Fruit fly (Drosophila melanogaster) whole organism, embryonic: ENCODE measurements around the gene Cyp4d14.

Source experiments
- ATbp ChIP-seq: fragments of 200-800 bp; sonication (Bioruptor generic); optimal IDR thresholded peaks from 2 replicates; lab custom pipeline; 2017; ENCODE audit warnings: missing biosample characterization, mild to moderate bottlenecking, missing genetic modification characterization, missing genetic modification reagents
- Abd-B ChIP-seq: fragments of 200-800 bp; sonication (Bioruptor generic); optimal IDR thresholded peaks from 2 replicates; lab custom pipeline; 2018; ENCODE audit warnings: missing biosample characterization, mild to moderate bottlenecking, missing genetic modification characterization, moderate library complexity
- Adf1 ChIP-seq: fragments of 200-800 bp; sonication (Bioruptor generic); IDR thresholded peaks from 2 replicates; pipeline ENCODE4 v1.3.6; 2022; ENCODE audit warnings: missing biosample characterization, missing genetic modification characterization
- CG11247 ChIP-seq: fragments of 200-800 bp; sonication (Bioruptor generic); IDR thresholded peaks from 2 replicates; pipeline ENCODE4 v1.3.6; 2022; ENCODE audit warnings: missing biosample characterization, missing genetic modification characterization
- CG13424 ChIP-seq: fragments of 200-800 bp; sonication (Bioruptor generic); optimal IDR thresholded peaks from 2 replicates; lab custom pipeline; 2019; ENCODE audit warnings: missing biosample characterization, mild to moderate bottlenecking, missing genetic modification characterization, moderate library complexity
- CG14667 ChIP-seq: fragments of 200-800 bp; sonication (Bioruptor generic); IDR thresholded peaks from 2 replicates; pipeline ENCODE4 v1.3.6; 2022; ENCODE audit warnings: missing biosample characterization, missing genetic modification characterization
- CG15601 ChIP-seq: fragments of 200-800 bp; sonication (Bioruptor generic); optimal IDR thresholded peaks from 3 replicates; lab custom pipeline; 2019; ENCODE audit warnings: missing biosample characterization, mild to moderate bottlenecking, missing genetic modification characterization, moderate library complexity
- CG1647 ChIP-seq: fragments of 200-800 bp; sonication (Bioruptor generic); optimal IDR thresholded peaks from 3 replicates; lab custom pipeline; 2016; ENCODE audit warnings: missing biosample characterization, missing genetic modification characterization
- CG17385 ChIP-seq: fragments of 200-800 bp; sonication (Bioruptor generic); optimal IDR thresholded peaks from 3 replicates; lab custom pipeline; 2018; ENCODE audit warnings: missing biosample characterization, mild to moderate bottlenecking, missing genetic modification characterization
- CG1832 ChIP-seq: fragments of 200-800 bp; sonication (Bioruptor generic); optimal IDR thresholded peaks from 2 replicates; lab custom pipeline; 2017; ENCODE audit warnings: missing biosample characterization, mild to moderate bottlenecking, missing genetic modification characterization, inconsistent platforms
- CG2889 ChIP-seq: fragments of 200-800 bp; sonication (Bioruptor generic); IDR thresholded peaks from 3 replicates; pipeline ENCODE4 v1.3.6; 2022; ENCODE audit warnings: missing biosample characterization, missing genetic modification characterization
- CG30020 ChIP-seq: fragments of 200-800 bp; optimal IDR thresholded peaks from 2 replicates; lab custom pipeline; 2019; ENCODE audit warnings: missing biosample characterization, mild to moderate bottlenecking, missing genetic modification characterization, moderate library complexity
- CG31365 ChIP-seq: fragments of 200-800 bp; sonication (Bioruptor generic); optimal IDR thresholded peaks from 2 replicates; lab custom pipeline; 2018; ENCODE audit warnings: missing biosample characterization, mild to moderate bottlenecking, missing genetic modification characterization
- CG32767 ChIP-seq: fragments of 200-800 bp; sonication (Bioruptor generic); IDR thresholded peaks from 2 replicates; pipeline ENCODE4 v1.3.6; 2022; ENCODE audit warnings: missing biosample characterization, missing genetic modification characterization
- CG32772 ChIP-seq: fragments of 200-800 bp; sonication (Bioruptor generic); IDR thresholded peaks from 2 replicates; pipeline ENCODE4 v1.3.6; 2022; ENCODE audit warnings: missing biosample characterization, missing genetic modification characterization
- CG43689 ChIP-seq: fragments of 200-800 bp; sonication (Bioruptor generic); IDR thresholded peaks from 2 replicates; pipeline ENCODE4 v1.3.6; 2022; ENCODE audit warnings: missing biosample characterization, missing genetic modification characterization
- CG4854 ChIP-seq: fragments of 200-800 bp; sonication (Bioruptor generic); optimal IDR thresholded peaks from 2 replicates; lab custom pipeline; 2016; ENCODE audit warnings: missing biosample characterization, missing genetic modification characterization, inconsistent platforms
- CG6683 ChIP-seq: fragments of 200-800 bp; sonication (Bioruptor generic); optimal IDR thresholded peaks from 2 replicates; lab custom pipeline; 2017; ENCODE audit warnings: missing biosample characterization, mild to moderate bottlenecking, missing genetic modification characterization, missing genetic modification reagents
- CG8388 ChIP-seq: fragments of 200-800 bp; sonication (Bioruptor generic); optimal IDR thresholded peaks from 2 replicates; lab custom pipeline; 2019; ENCODE audit warnings: missing biosample characterization, mild to moderate bottlenecking, missing genetic modification characterization, moderate library complexity
- Camta ChIP-seq: fragments of 200-800 bp; sonication (Bioruptor generic); optimal IDR thresholded peaks from 2 replicates; lab custom pipeline; 2016; ENCODE audit warnings: missing biosample characterization, missing genetic modification characterization
- CoRest ChIP-seq: fragments of 200-800 bp; sonication (Bioruptor generic); optimal IDR thresholded peaks from 3 replicates; lab custom pipeline; 2018; ENCODE audit warnings: missing biosample characterization, mild to moderate bottlenecking, missing genetic modification characterization, moderate library complexity
- D19B ChIP-seq: fragments of 200-800 bp; sonication (Bioruptor generic); optimal IDR thresholded peaks from 2 replicates; lab custom pipeline; 2017; ENCODE audit warnings: missing biosample characterization, mild to moderate bottlenecking, missing genetic modification characterization
- Deaf1 ChIP-seq: fragments of 200-800 bp; optimal IDR thresholded peaks from 3 replicates; lab custom pipeline; 2019; ENCODE audit warnings: missing biosample characterization, mild to moderate bottlenecking, missing genetic modification characterization, moderate library complexity
- Ets97D ChIP-seq: fragments of 200-800 bp; sonication (Bioruptor generic); optimal IDR thresholded peaks from 3 replicates; lab custom pipeline; 2016; ENCODE audit warnings: missing biosample characterization, missing genetic modification characterization
- HLHmδ ChIP-seq: fragments of 200-800 bp; sonication (Bioruptor generic); optimal IDR thresholded peaks from 2 replicates; lab custom pipeline; 2018; ENCODE audit warnings: missing biosample characterization, mild to moderate bottlenecking, missing genetic modification characterization, moderate library complexity
- Med ChIP-seq: fragments of 200-800 bp; sonication (Bioruptor generic); peaks from one replicate; lab custom pipeline; 2016; ENCODE audit warnings: missing biosample characterization, missing genetic modification characterization, mild to moderate bottlenecking, inconsistent platforms, moderate library complexity
- Mes4 ChIP-seq: fragments of 200-800 bp; sonication (Bioruptor generic); optimal IDR thresholded peaks from 2 replicates; lab custom pipeline; 2016; ENCODE audit warnings: missing biosample characterization, missing genetic modification characterization
- Nf-YA ChIP-seq: fragments of 200-800 bp; sonication (Bioruptor generic); IDR thresholded peaks from 2 replicates; pipeline ENCODE4 v1.3.6; 2022; ENCODE audit warnings: missing biosample characterization, missing genetic modification characterization
- Nf-YB ChIP-seq: fragments of 200-800 bp; sonication (Bioruptor generic); optimal IDR thresholded peaks from 3 replicates; lab custom pipeline; 2019; ENCODE audit warnings: missing biosample characterization, mild to moderate bottlenecking, missing genetic modification characterization, moderate library complexity
- NfI ChIP-seq: fragments of 200-800 bp; sonication (Bioruptor generic); optimal IDR thresholded peaks from 3 replicates; lab custom pipeline; 2018; ENCODE audit warnings: missing biosample characterization, mild to moderate bottlenecking, missing genetic modification characterization, moderate library complexity
- Opbp ChIP-seq: fragments of 200-800 bp; sonication (Bioruptor generic); IDR thresholded peaks from 3 replicates; pipeline ENCODE4 v1.3.6; 2022; ENCODE audit warnings: missing biosample characterization, missing genetic modification characterization; ENCODE audit not compliant: partially characterized antibody
- Trl ChIP-seq, 3 experiments: fragments of >200 bp in 2 of 3; fragments of 200-800 bp in 1 of 3; sonication (Bioruptor generic) in 1 of 3; optimal IDR thresholded peaks; 2 replicates in 1 of 3; 3 replicates in 2 of 3; lab custom pipeline; 2016 to 2017; ENCODE audit warnings: missing biosample characterization in 1 of 3, missing genetic modification characterization in 1 of 3
- Vsx1 ChIP-seq: fragments of 200-800 bp; sonication (Bioruptor generic); optimal IDR thresholded peaks from 2 replicates; lab custom pipeline; 2017; ENCODE audit warnings: missing biosample characterization, mild to moderate bottlenecking, missing genetic modification characterization, missing genetic modification reagents
- bab2 ChIP-seq: fragments of 200-800 bp; sonication (Bioruptor generic); optimal IDR thresholded peaks from 2 replicates; lab custom pipeline; 2016; ENCODE audit warnings: missing biosample characterization, missing genetic modification characterization
- cg ChIP-seq: fragments of 200-800 bp; sonication (Bioruptor generic); optimal IDR thresholded peaks from 3 replicates; lab custom pipeline; 2019; ENCODE audit warnings: missing biosample characterization, mild to moderate bottlenecking, missing genetic modification characterization, moderate library complexity
- ci ChIP-seq: fragments of 200-800 bp; sonication (Bioruptor generic); IDR thresholded peaks from 3 replicates; pipeline ENCODE4 v1.3.6; 2022; ENCODE audit warnings: missing biosample characterization, missing genetic modification characterization
- kni ChIP-seq: fragments of 200-800 bp; sonication (Bioruptor generic); optimal IDR thresholded peaks from 3 replicates; lab custom pipeline; 2017; ENCODE audit warnings: mild to moderate bottlenecking, missing biosample characterization, missing genetic modification reagents, missing genetic modification characterization
- nau ChIP-seq: fragments of 200-800 bp; sonication (Bioruptor generic); optimal IDR thresholded peaks from 3 replicates; lab custom pipeline; 2017; ENCODE audit warnings: missing biosample characterization, mild to moderate bottlenecking, missing genetic modification characterization, missing genetic modification reagents
- nerfin-1 ChIP-seq: fragments of 200-800 bp; sonication (Bioruptor generic); optimal IDR thresholded peaks from 3 replicates; lab custom pipeline; 2019; ENCODE audit warnings: missing biosample characterization, mild to moderate bottlenecking, missing genetic modification characterization, moderate library complexity
- pfk ChIP-seq: fragments of 200-800 bp; sonication (Bioruptor generic); optimal IDR thresholded peaks from 2 replicates; lab custom pipeline; 2018; ENCODE audit warnings: missing biosample characterization, mild to moderate bottlenecking, missing genetic modification characterization, moderate library complexity
- pho ChIP-seq: fragments of 200-800 bp; sonication (Bioruptor generic); optimal IDR thresholded peaks from 2 replicates; lab custom pipeline; 2016; ENCODE audit warnings: missing biosample characterization, missing genetic modification characterization
- salm ChIP-seq: fragments of 200-800 bp; sonication (Bioruptor generic); optimal IDR thresholded peaks from 2 replicates; lab custom pipeline; 2018; ENCODE audit warnings: missing biosample characterization, mild to moderate bottlenecking, missing genetic modification characterization
- seq ChIP-seq: fragments of 200-800 bp; sonication (Bioruptor generic); IDR thresholded peaks from 2 replicates; pipeline ENCODE4 v1.3.6; 2022; ENCODE audit warnings: missing biosample characterization, missing genetic modification characterization
- sisA ChIP-seq: fragments of 200-800 bp; sonication (Bioruptor generic); IDR thresholded peaks from 2 replicates; pipeline ENCODE4 v1.3.6; 2022; ENCODE audit warnings: missing biosample characterization, missing genetic modification characterization
- slou ChIP-seq: fragments of 200-800 bp; sonication (Bioruptor generic); optimal IDR thresholded peaks from 3 replicates; lab custom pipeline; 2016; ENCODE audit warnings: missing biosample characterization, missing genetic modification characterization
- sqz ChIP-seq: fragments of 200-800 bp; sonication (Bioruptor generic); optimal IDR thresholded peaks from 3 replicates; lab custom pipeline; 2018; ENCODE audit warnings: missing biosample characterization, mild to moderate bottlenecking, missing genetic modification characterization
- vvl ChIP-seq: fragments of 200-800 bp; sonication (Bioruptor generic); IDR thresholded peaks from 2 replicates; pipeline ENCODE4 v1.3.6; 2022; ENCODE audit warnings: missing biosample characterization, missing genetic modification characterization
- zen ChIP-seq: fragments of 200-800 bp; sonication (Bioruptor generic); optimal IDR thresholded peaks from 3 replicates; lab custom pipeline; 2018; ENCODE audit warnings: missing biosample characterization, mild to moderate bottlenecking, missing genetic modification characterization, moderate library complexity

Gene Cyp4d14

dm6 chrX:2141159-2141853 lies 33.8 kb downstream of the Cyp4d14 start, which contains the start of gene D2hgdh (continued):
- TF ChIP-seq Mes4: no peak
- peak; percentile 61 to 80 for TF ChIP-seq Trl (optimal IDR thresholded peaks at IDR 0.05; lab: Kevin White, UChicago)
- no peak for TF ChIP-seq Trl (GFP tag; optimal IDR thresholded peaks at IDR 0.05; lab: Kevin White, UChicago)
- TF ChIP-seq slou: no peak
- TF ChIP-seq CG14667 (GFP tag; lab: Robert Waterston, UW): no peak
- no peak for TF ChIP-seq CG31365 (tag; lab: Kevin White, UChicago)
- no peak for TF ChIP-seq CG11247
- no peak for TF ChIP-seq CG15601 (tag; lab: Kevin White, UChicago)
- TF ChIP-seq CG1647 (GFP tag; lab: Kevin White, UChicago): no peak
- no peak for TF ChIP-seq CG32772
- no peak for TF ChIP-seq CG2889 (GFP tag; lab: Robert Waterston, UW)
- no peak for TF ChIP-seq Camta
- TF ChIP-seq CG30020 (tag; lab: Kevin White, UChicago): no peak
- no peak for TF ChIP-seq CG13424 (tag; lab: Kevin White, UChicago)
- TF ChIP-seq bab2 (GFP tag; lab: Kevin White, UChicago): no peak
- no peak for TF ChIP-seq HLHmδ (GFP tag; lab: Kevin White, UChicago)
- no peak for TF ChIP-seq ATbp (GFP tag; lab: Kevin White, UChicago)

dm6 chrX:2140487-2140886 lies 34.6 kb downstream of the Cyp4d14 start:
- TF ChIP-seq CG43689 (GFP tag; lab: Robert Waterston, UW) (no peak), kni (peak; percentile 33), sqz (GFP tag; lab: Kevin White, UChicago) (peak; percentile 88), CG6683 (GFP tag; lab: Kevin White, UChicago) (no peak), nau (GFP tag; lab: Kevin White, UChicago) (no peak), Vsx1 (peak; percentile 8), sisA (no peak), Abd-B (GFP tag; lab: Kevin White, UChicago) (peak; percentile 9), cg (peak; percentile 48), Deaf1 (peak; percentile 19), salm (no peak), nerfin-1 (peak; percentile 29), vvl (GFP tag; lab: Robert Waterston, UW) (peak; percentile 41; the same call in 1 of the 2 replicates), Adf1 (peak; percentile 61), pfk (peak; percentile 58), ci (peak; percentile 48; the same call in 1 of the 3 replicates), Med (peak; percentile 77), CG1832 (GFP tag; lab: Kevin White, UChicago) (peak; percentile 84), D19B (GFP tag; lab: Kevin White, UChicago) (no peak), CoRest (tag; lab: Kevin White, UChicago) (peak; percentile 21), zen (tag; lab: Kevin White, UChicago) (peak; percentile 10), CG4854 (GFP tag; lab: Kevin White, UChicago) (no peak), Nf-YA (GFP tag; lab: Robert Waterston, UW) (peak; percentile 68), CG8388 (GFP tag; lab: Kevin White, UChicago) (peak; percentile 7), CG32767 (GFP tag; lab: Robert Waterston, UW) (peak; percentile 29; the same call in 1 of the 2 replicates), pho (GFP tag; lab: Kevin White, UChicago) (no peak), NfI (GFP tag; lab: Kevin White, UChicago) (peak; percentile 30), CG17385 (GFP tag; lab: Kevin White, UChicago) (peak; percentile 1), Opbp (GFP tag; lab: Robert Waterston, UW) (0 out of 3 replicates have a peak, but pooled peaks have one; percentile 29), Ets97D (GFP tag; lab: Kevin White, UChicago) (peak; percentile 79), Nf-YB (peak; percentile 98), seq (peak; percentile 75; the same call in 1 of the 2 replicates)
